Fruit fly (Drosophila melanogaster): Measurements from ENCODE around the gene GckIII.

GckIII gene

dm6 chr3R:17053415-17054177, 31.7 kb upstream of the GckIII start, which contains the start of gene Dad (continued):
- TF ChIP-seq Oli (tag; optimal IDR thresholded peaks at IDR 0.05) (no peak), CG12942 (GFP tag; optimal IDR thresholded peaks at IDR 0.05) (no peak), psq (GFP tag; optimal IDR thresholded peaks at IDR 0.05) (no peak), Lpt (GFP tag; optimal IDR thresholded peaks at IDR 0.05) (no peak), dpn (GFP tag; optimal IDR thresholded peaks at IDR 0.05) (no peak), Jarid2 (GFP tag; optimal IDR thresholded peaks at IDR 0.05) (peak; percentile 94), ci (GFP tag; IDR thresholded peaks at IDR 0.05) (peak; percentile 46; the same call in 1 of the 3 replicates), repo (GFP tag; optimal IDR thresholded peaks at IDR 0.05) (no peak), CG14441 (GFP tag; IDR thresholded peaks at IDR 0.05) (no peak), CG6854 (GFP tag; optimal IDR thresholded peaks at IDR 0.05) (no peak), Nf-YA (GFP tag; IDR thresholded peaks at IDR 0.05) (no peak), CG32532 (GFP tag; IDR thresholded peaks at IDR 0.05) (peak; percentile 31; the same call in 1 of the 2 replicates), CG17802 (tag; optimal IDR thresholded peaks at IDR 0.05) (no peak), lab (GFP tag; optimal IDR thresholded peaks at IDR 0.05) (peak; percentile 43), CG1602 (GFP tag; optimal IDR thresholded peaks at IDR 0.05) (no peak), CG17912 (GFP tag; optimal IDR thresholded peaks at IDR 0.05) (no peak), CG14860 (GFP tag; IDR thresholded peaks at IDR 0.05; ENCODE audit: partially characterized antibody) (no peak), CG33557 (GFP tag; optimal IDR thresholded peaks at IDR 0.05) (no peak), HmgD (GFP tag; optimal IDR thresholded peaks at IDR 0.05) (no peak), CG8281 (tag; optimal IDR thresholded peaks at IDR 0.05) (peak; percentile 32), CG2116 (GFP tag; optimal IDR thresholded peaks at IDR 0.05) (no peak), Max (GFP tag; optimal IDR thresholded peaks at IDR 0.05) (no peak), HmgZ (tag; optimal IDR thresholded peaks at IDR 0.05) (peak; percentile 33), CG9727 (GFP tag; optimal IDR thresholded peaks at IDR 0.05) (no peak), pros (GFP tag; optimal IDR thresholded peaks at IDR 0.05) (peak; percentile 58), CG15073 (GFP tag; optimal IDR thresholded peaks at IDR 0.05) (no peak), grn (GFP tag; optimal IDR thresholded peaks at IDR 0.05) (no peak), tgo (GFP tag; IDR thresholded peaks at IDR 0.05) (no peak), BEAF-32 (GFP tag; optimal IDR thresholded peaks at IDR 0.05) (peak; percentile 1), CG6791 (GFP tag; IDR thresholded peaks at IDR 0.05; ENCODE audit: partially characterized antibody) (no peak), CG4282 (GFP tag; optimal IDR thresholded peaks at IDR 0.05) (no peak), chn (GFP tag; optimal IDR thresholded peaks at IDR 0.05) (no peak), shn (GFP tag; optimal IDR thresholded peaks at IDR 0.05) (no peak), NfI (GFP tag; optimal IDR thresholded peaks at IDR 0.05) (no peak), HLHmδ (GFP tag; optimal IDR thresholded peaks at IDR 0.05) (peak; percentile 78), Myb (GFP tag; optimal IDR thresholded peaks at IDR 0.05) (peak; percentile 30), amos (GFP tag; IDR thresholded peaks at IDR 0.05; ENCODE audit: partially characterized antibody) (peak; percentile 15; the same call in 1 of the 2 replicates), br (optimal IDR thresholded peaks at IDR 0.05) (no peak), toy (GFP tag; IDR thresholded peaks at IDR 0.05) (no peak), yki (optimal IDR thresholded peaks at IDR 0.05) (peak; percentile 95), CG5953 (GFP tag; IDR thresholded peaks at IDR 0.05) (0 out of 2 replicates have a peak, but pooled peaks have one; percentile 27), h (optimal IDR thresholded peaks at IDR 0.05) (no peak), bcd (GFP tag; optimal IDR thresholded peaks at IDR 0.05) (no peak), lbe (GFP tag; optimal IDR thresholded peaks at IDR 0.05) (peak; percentile 42), ATbp (GFP tag; optimal IDR thresholded peaks at IDR 0.05) (no peak), CG6683 (GFP tag; optimal IDR thresholded peaks at IDR 0.05) (no peak), YL-1 (GFP tag; optimal IDR thresholded peaks at IDR 0.05) (peak; percentile 11), CG2129 (GFP tag; IDR thresholded peaks at IDR 0.05; ENCODE audit: partially characterized antibody) (no peak), gro (GFP tag; optimal IDR thresholded peaks at IDR 0.05) (no peak), sisA (GFP tag; IDR thresholded peaks at IDR 0.05) (no peak)
